Fruit fly (Drosophila melanogaster) whole organism, prepupa: ENCODE measurements around the gene Mlc2.

Source experiments
- Blimp-1 ChIP-seq: fragments of 200-800 bp; sonication (Bioruptor generic); optimal IDR thresholded peaks from 3 replicates; lab custom pipeline; 2017; ENCODE audit warnings: missing biosample characterization, missing genetic modification characterization, mild to moderate bottlenecking, moderate library complexity, missing genetic modification reagents
- CG10631 ChIP-seq: fragments of 200-800 bp; sonication (Bioruptor generic); optimal IDR thresholded peaks from 2 replicates; lab custom pipeline; 2016; ENCODE audit warnings: missing biosample characterization, missing genetic modification characterization
- CG10669 ChIP-seq: fragments of 200-800 bp; sonication (Bioruptor generic); optimal IDR thresholded peaks from 3 replicates; lab custom pipeline; 2018; ENCODE audit warnings: missing biosample characterization, mild to moderate bottlenecking, missing genetic modification characterization, moderate library complexity
- CG11762 ChIP-seq: fragments of 200-800 bp; sonication (Bioruptor generic); optimal IDR thresholded peaks from 3 replicates; lab custom pipeline; 2016; ENCODE audit warnings: missing biosample characterization, missing genetic modification characterization; ENCODE audit not compliant: insufficient read depth
- CG11902 ChIP-seq: fragments of 200-800 bp; sonication (Bioruptor generic); optimal IDR thresholded peaks from 3 replicates; lab custom pipeline; 2016; ENCODE audit warnings: missing biosample characterization, missing genetic modification characterization
- CG1621 ChIP-seq: fragments of 200-800 bp; sonication (Bioruptor generic); optimal IDR thresholded peaks from 3 replicates; lab custom pipeline; 2018; ENCODE audit warnings: missing biosample characterization, mild to moderate bottlenecking, missing genetic modification characterization
- CG16779 ChIP-seq: fragments of 200-800 bp; sonication (Bioruptor generic); optimal IDR thresholded peaks from 3 replicates; lab custom pipeline; 2017; ENCODE audit warnings: missing biosample characterization, mild to moderate bottlenecking, missing genetic modification characterization
- CG3032 ChIP-seq: fragments of 200-800 bp; optimal IDR thresholded peaks from 2 replicates; lab custom pipeline; 2019; ENCODE audit warnings: missing biosample characterization, mild to moderate bottlenecking, missing genetic modification characterization, moderate library complexity
- CG31627 ChIP-seq: fragments of 200-800 bp; sonication (Bioruptor generic); optimal IDR thresholded peaks from 3 replicates; lab custom pipeline; 2016; ENCODE audit warnings: missing biosample characterization, missing genetic modification characterization
- CG32006 ChIP-seq: fragments of 200-800 bp; sonication (Bioruptor generic); optimal IDR thresholded peaks from 3 replicates; lab custom pipeline; 2017; ENCODE audit warnings: missing biosample characterization, mild to moderate bottlenecking, missing genetic modification characterization
- CG34406 ChIP-seq: fragments of 200-800 bp; sonication (Bioruptor generic); optimal IDR thresholded peaks from 3 replicates; lab custom pipeline; 2016; ENCODE audit warnings: missing biosample characterization, missing genetic modification characterization
- CG6163 ChIP-seq: fragments of 200-800 bp; sonication (Bioruptor generic); IDR thresholded peaks from 3 replicates; pipeline ENCODE4 v1.3.6; 2022; ENCODE audit warnings: missing biosample characterization, missing genetic modification characterization
- CG6276 ChIP-seq: fragments of 200-800 bp; sonication (Bioruptor generic); optimal IDR thresholded peaks from 2 replicates; lab custom pipeline; 2017; ENCODE audit warnings: missing biosample characterization, mild to moderate bottlenecking, missing genetic modification characterization
- CG6792 ChIP-seq: fragments of 200-800 bp; sonication (Bioruptor generic); optimal IDR thresholded peaks from 3 replicates; lab custom pipeline; 2016; ENCODE audit warnings: missing biosample characterization, missing genetic modification characterization
- CG6808 ChIP-seq: fragments of 200-800 bp; sonication (Bioruptor generic); optimal IDR thresholded peaks from 3 replicates; lab custom pipeline; 2017; ENCODE audit warnings: missing biosample characterization, missing genetic modification characterization, mild to moderate bottlenecking, moderate library complexity, missing genetic modification reagents
- CG6854 ChIP-seq: fragments of 200-800 bp; sonication (Bioruptor generic); optimal IDR thresholded peaks from 2 replicates; lab custom pipeline; 2017; ENCODE audit warnings: missing biosample characterization, mild to moderate bottlenecking, missing genetic modification characterization
- CG7368 ChIP-seq: fragments of 200-800 bp; sonication (Bioruptor generic); optimal IDR thresholded peaks from 3 replicates; lab custom pipeline; 2016; ENCODE audit warnings: missing biosample characterization, missing genetic modification characterization
- CG8119 ChIP-seq: fragments of 200-800 bp; sonication (Bioruptor generic); IDR thresholded peaks from 3 replicates; pipeline ENCODE4 v1.3.6; 2022; ENCODE audit warnings: missing biosample characterization, missing genetic modification characterization
- CG8319 ChIP-seq: fragments of 200-800 bp; sonication (Bioruptor generic); optimal IDR thresholded peaks from 3 replicates; lab custom pipeline; 2016; ENCODE audit warnings: missing biosample characterization, missing genetic modification characterization
- CG8632 ChIP-seq: fragments of 200-800 bp; sonication (Bioruptor generic); optimal IDR thresholded peaks from 3 replicates; lab custom pipeline; 2016; ENCODE audit warnings: missing biosample characterization, missing genetic modification characterization
- CG9139 ChIP-seq: fragments of 200-800 bp; sonication (Bioruptor generic); optimal IDR thresholded peaks from 3 replicates; lab custom pipeline; 2017; ENCODE audit warnings: missing biosample characterization, mild to moderate bottlenecking, missing genetic modification characterization
- Eip75B ChIP-seq: fragments of 200-800 bp; sonication (Bioruptor generic); optimal IDR thresholded peaks from 3 replicates; lab custom pipeline; 2016; ENCODE audit warnings: missing biosample characterization, missing genetic modification characterization
- Eip78C ChIP-seq: fragments of 200-800 bp; sonication (Bioruptor generic); peaks from one replicate; lab custom pipeline; 2016; ENCODE audit warnings: missing biosample characterization, missing genetic modification characterization
- Eip93F ChIP-seq: fragments of 200-800 bp; sonication (Bioruptor generic); optimal IDR thresholded peaks from 2 replicates; lab custom pipeline; 2016; ENCODE audit warnings: missing biosample characterization, mild to moderate bottlenecking, missing genetic modification characterization
- Ets21C ChIP-seq: fragments of 200-800 bp; sonication (Bioruptor generic); optimal IDR thresholded peaks from 3 replicates; lab custom pipeline; 2016; ENCODE audit warnings: missing biosample characterization, missing genetic modification characterization
- Ets96B ChIP-seq: fragments of 200-800 bp; optimal IDR thresholded peaks from 2 replicates; lab custom pipeline; 2019; ENCODE audit warnings: missing biosample characterization, mild to moderate bottlenecking, missing genetic modification characterization, moderate library complexity
- Gug ChIP-seq: fragments of 200-800 bp; sonication (Bioruptor generic); IDR thresholded peaks from 2 replicates; pipeline ENCODE4 v1.3.6; 2022; ENCODE audit warnings: missing biosample characterization, missing genetic modification characterization
- Hr38 ChIP-seq: sonication (Bioruptor generic); optimal IDR thresholded peaks from 2 replicates; lab custom pipeline; 2016; ENCODE audit warnings: missing biosample characterization, missing genetic modification characterization
- Hr39 ChIP-seq: fragments of 200-800 bp; sonication (Bioruptor generic); optimal IDR thresholded peaks from 2 replicates; lab custom pipeline; 2016; ENCODE audit warnings: missing biosample characterization, missing genetic modification characterization
- Hr4 ChIP-seq: fragments of 200-800 bp; sonication (Bioruptor generic); optimal IDR thresholded peaks from 3 replicates; lab custom pipeline; 2016; ENCODE audit warnings: missing biosample characterization, missing genetic modification characterization
- Lpt ChIP-seq: fragments of 200-800 bp; sonication (Bioruptor generic); optimal IDR thresholded peaks from 3 replicates; lab custom pipeline; 2016; ENCODE audit warnings: missing biosample characterization, missing genetic modification characterization
- OdsH ChIP-seq: fragments of 200-800 bp; sonication (Bioruptor generic); optimal IDR thresholded peaks from 3 replicates; lab custom pipeline; 2016; ENCODE audit warnings: missing biosample characterization, missing genetic modification characterization
- Sox14 ChIP-seq: fragments of 200-800 bp; sonication (Bioruptor generic); optimal IDR thresholded peaks from 3 replicates; lab custom pipeline; 2016; ENCODE audit warnings: missing biosample characterization, missing genetic modification characterization
- Sox15 ChIP-seq: fragments of 200-800 bp; sonication (Bioruptor generic); optimal IDR thresholded peaks from 3 replicates; lab custom pipeline; 2016; ENCODE audit warnings: missing biosample characterization, missing genetic modification characterization
- achi ChIP-seq: fragments of 200-800 bp; sonication (Bioruptor generic); optimal IDR thresholded peaks from 3 replicates; lab custom pipeline; 2016; ENCODE audit warnings: missing biosample characterization, missing genetic modification characterization
- acj6 ChIP-seq: fragments of 200-800 bp; sonication (Bioruptor generic); optimal IDR thresholded peaks from 3 replicates; lab custom pipeline; 2016; ENCODE audit warnings: missing biosample characterization, missing genetic modification characterization
- cyc ChIP-seq: fragments of 200-800 bp; sonication (Bioruptor generic); optimal IDR thresholded peaks from 3 replicates; lab custom pipeline; 2016; ENCODE audit warnings: missing biosample characterization, missing genetic modification characterization
- eg ChIP-seq: fragments of 200-800 bp; sonication (Bioruptor generic); IDR thresholded peaks from 3 replicates; pipeline ENCODE4 v1.3.6; 2022; ENCODE audit warnings: missing biosample characterization, missing genetic modification characterization
- esn ChIP-seq: fragments of 200-800 bp; sonication (Bioruptor generic); optimal IDR thresholded peaks from 2 replicates; lab custom pipeline; 2016; ENCODE audit warnings: missing biosample characterization, mild to moderate bottlenecking, missing genetic modification characterization, moderate library complexity
- fkh ChIP-seq: fragments of 200-800 bp; sonication (Bioruptor generic); optimal IDR thresholded peaks from 3 replicates; lab custom pipeline; 2017; ENCODE audit warnings: missing biosample characterization, mild to moderate bottlenecking, missing genetic modification characterization, moderate library complexity
- salr ChIP-seq, 2 experiments: fragments of 200-800 bp; sonication (Bioruptor generic); optimal IDR thresholded peaks; 3 replicates each; lab custom pipeline; 2016 to 2018; ENCODE audit warnings: missing biosample characterization in 2 of 2, missing genetic modification characterization in 2 of 2, mild to moderate bottlenecking in 1 of 2
- spab ChIP-seq: fragments of 200-800 bp; sonication (Bioruptor generic); optimal IDR thresholded peaks from 2 replicates; lab custom pipeline; 2017; ENCODE audit warnings: missing biosample characterization, mild to moderate bottlenecking, missing genetic modification characterization, missing genetic modification reagents
- ss ChIP-seq, 2 experiments: fragments of 200-800 bp; sonication (Bioruptor generic); optimal IDR thresholded peaks; 2 replicates in 1 of 2; 3 replicates in 1 of 2; lab custom pipeline; 2017 to 2018; ENCODE audit warnings: mild to moderate bottlenecking in 2 of 2, missing biosample characterization in 2 of 2, missing genetic modification characterization in 2 of 2, moderate library complexity in 1 of 2
- svp ChIP-seq: fragments of 200-800 bp; sonication (Bioruptor generic); peaks from one replicate; lab custom pipeline; 2016; ENCODE audit warnings: missing biosample characterization, missing genetic modification characterization
- topi ChIP-seq: fragments of 200-800 bp; sonication (Bioruptor generic); optimal IDR thresholded peaks from 3 replicates; lab custom pipeline; 2016; ENCODE audit warnings: missing biosample characterization, missing genetic modification characterization
- vri ChIP-seq: fragments of 200-800 bp; sonication (Bioruptor generic); optimal IDR thresholded peaks from 3 replicates; lab custom pipeline; 2016; ENCODE audit warnings: missing biosample characterization, mild to moderate bottlenecking, missing genetic modification characterization

Mlc2 gene

DNA sequence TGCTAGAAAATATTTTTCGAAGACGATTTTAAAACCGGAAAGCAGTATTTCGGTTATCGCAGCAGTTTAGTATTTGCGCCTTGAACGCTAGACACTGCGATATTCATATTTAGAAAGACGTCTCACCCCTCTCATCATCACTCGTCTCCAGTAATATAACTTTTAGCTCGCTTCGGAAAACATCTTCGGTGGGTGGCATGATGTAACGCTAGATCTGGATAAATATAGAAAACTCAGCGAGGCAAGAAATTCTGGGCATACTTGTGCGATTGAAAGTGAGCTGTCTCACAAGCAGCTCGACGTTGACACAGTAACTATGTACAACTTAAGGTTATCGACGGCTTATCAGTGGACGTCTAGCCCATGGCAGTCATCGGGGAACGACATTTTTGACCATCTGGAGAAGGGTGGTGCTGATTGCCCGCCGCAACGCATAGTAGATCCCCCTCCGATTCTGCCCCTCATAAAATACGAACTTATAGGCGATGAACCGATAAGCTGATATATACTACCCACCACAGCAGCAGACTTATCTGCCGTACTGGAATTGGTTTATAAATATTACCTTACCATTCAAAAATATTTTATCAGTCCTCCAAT lies 29.8 kb upstream of the Mlc2 start:
- TF ChIP-seq svp (GFP tag; lab: Kevin White, UChicago) (peak; percentile 19), CG6163 (no peak), topi (GFP tag; lab: Kevin White, UChicago) (no peak)

- TF ChIP-seq Ets96B (tag; lab: Kevin White, UChicago) (peak; percentile 75), svp (GFP tag; lab: Kevin White, UChicago) (peak; percentile 67), Blimp-1 (GFP tag; lab: Kevin White, UChicago) (no peak), Sox15 (GFP tag; lab: Kevin White, UChicago) (peak; percentile 65), cyc (peak; percentile 48), eg (peak; percentile 75; the same call in 2 of the 3 replicates), CG16779 (tag; lab: Kevin White, UChicago) (peak; percentile 67), CG10669 (GFP tag; lab: Kevin White, UChicago) (peak; percentile 72), topi (GFP tag; lab: Kevin White, UChicago) (peak; percentile 59), Gug (GFP tag; lab: Robert Waterston, UW) (0 out of 2 replicates have a peak, but pooled peaks have one; percentile 32), CG6163 (peak; percentile 84), CG32006 (peak; percentile 85), salr (GFP tag; optimal IDR thresholded peaks at IDR 0.05; lab: Kevin White, UChicago) (peak in 1 of 2 experiments; percentile 63), CG7368 (peak; percentile 70), achi (GFP tag; lab: Kevin White, UChicago) (peak; percentile 80), ss (GFP tag; optimal IDR thresholded peaks at IDR 0.05; lab: Kevin White, UChicago) (peak; percentile 61 to 72), spab (GFP tag; lab: Kevin White, UChicago) (peak; percentile 48), Sox14 (peak; percentile 40), Hr38 (GFP tag; lab: Kevin White, UChicago) (no peak), vri (peak; percentile 24), CG1621 (tag; lab: Kevin White, UChicago) (peak; percentile 46), CG6792 (GFP tag; lab: Kevin White, UChicago) (peak; percentile 70), CG8119 (GFP tag; lab: Robert Waterston, UW) (peak; percentile 77), CG6854 (GFP tag; lab: Kevin White, UChicago) (no peak), Hr39 (GFP tag; lab: Kevin White, UChicago) (peak; percentile 40), CG11902 (GFP tag; lab: Kevin White, UChicago) (peak; percentile 69), esn (GFP tag; lab: Kevin White, UChicago) (peak; percentile 61), Ets21C (no peak), CG3032 (peak; percentile 69), Eip78C (GFP tag; lab: Kevin White, UChicago) (peak; percentile 94), CG31627 (peak; percentile 39), acj6 (GFP tag; lab: Kevin White, UChicago) (peak; percentile 60), CG6276 (GFP tag; lab: Kevin White, UChicago) (peak; percentile 84), Hr4 (GFP tag; lab: Kevin White, UChicago) (peak; percentile 78), CG8632 (GFP tag; lab: Kevin White, UChicago) (peak; percentile 14), Eip75B (GFP tag; lab: Kevin White, UChicago) (peak; percentile 79), CG6808 (GFP tag; lab: Kevin White, UChicago) (peak; percentile 66), CG9139 (GFP tag; lab: Kevin White, UChicago) (peak; percentile 2), OdsH (GFP tag; lab: Kevin White, UChicago) (peak; percentile 56), CG10631 (GFP tag; lab: Kevin White, UChicago) (peak; percentile 64), fkh (GFP tag; lab: Kevin White, UChicago) (peak; percentile 99), CG8319 (peak; percentile 67), CG34406 (GFP tag; lab: Kevin White, UChicago) (peak; percentile 58), Eip93F (GFP tag; lab: Kevin White, UChicago) (no peak), CG11762 (GFP tag; lab: Kevin White, UChicago) (peak; percentile 72), Lpt (GFP tag; lab: Kevin White, UChicago) (peak; percentile 80)
Measured at dm6 chr3R:30203104-30203986, 29.0 kb upstream of the Mlc2 start.
